Fruit fly (Drosophila melanogaster) Kc167 (cell line): Measurements from ENCODE around the gene Arfrp1.

Experiments used
- Myc ChIP-seq: fragments of >200 bp; optimal IDR thresholded peaks from 2 replicates; lab custom pipeline; 2017; ENCODE audit warnings: missing external identifiers
- Sin3A ChIP-seq: fragments of >200 bp; optimal IDR thresholded peaks from 2 replicates; lab custom pipeline; 2018; ENCODE audit warnings: missing external identifiers
- psq ChIP-seq: fragments of >200 bp; optimal IDR thresholded peaks from 2 replicates; lab custom pipeline; 2017; ENCODE audit warnings: missing external identifiers
- ttk ChIP-seq: sonication (Bioruptor generic); optimal IDR thresholded peaks from 2 replicates; lab custom pipeline; 2017; ENCODE audit warnings: missing external identifiers

- TF ChIP-seq Sin3A (lab: Kevin White, UChicago) (no peak), psq (lab: Kevin White, UChicago) (no peak), Myc (lab: Kevin White, UChicago) (no peak), ttk (lab: Kevin White, UChicago) (no peak)
Observed at dm6 chrX:9156388-9156823, 49.5 kb downstream of the Arfrp1 start, which contains the start of gene His3.3B.
